Worm (Caenorhabditis elegans): ENCODE results near the gene sri-24.
A peak's percentile ranks its signal among the peaks of the same experiment; 100 is the strongest.

ce11 chrV:15187083-15188057, 24.6 kb upstream of the sri-24 start, which contains the start of the genes cyn-7 and bath-36:
- TF ChIP-seq lsy-2 (tag; optimal IDR thresholded peaks at IDR 0.05) (peak; percentile 76 to 81), nhr-19 (GFP tag; conservative IDR thresholded peaks at IDR 0.05) (peak; percentile 87), unc-62 (GFP tag; optimal IDR thresholded peaks at IDR 0.05) (no peak), lin-39 (tag; optimal IDR thresholded peaks at IDR 0.05) (peak; percentile 55), efl-1 (optimal IDR thresholded peaks at IDR 0.05) (peak; percentile 75 to 84), efl-1 (GFP tag; optimal IDR thresholded peaks at IDR 0.05 in 1 of 2) (peak; percentile 82 to 98)

All from whole organism, L1 larva.